Worm (Caenorhabditis elegans) whole organism, L1 larva: Measurements from ENCODE around the gene srp-8.

Source experiments
- blmp-1 ChIP-seq: fragments of 150-350 bp; optimal IDR thresholded peaks from 2 replicates; lab custom pipeline; 2014; ENCODE audit warnings: missing biosample characterization, missing genetic modification characterization
- egl-27 ChIP-seq, 2 experiments: fragments of 150-350 bp in 1 of 2; sonication (generic microtip); optimal IDR thresholded peaks; 3 replicates each; lab custom pipeline; 2017 to 2018; ENCODE audit warnings: missing biosample characterization in 2 of 2, missing genetic modification characterization in 2 of 2, missing genetic modification reagents in 2 of 2

DNA sequence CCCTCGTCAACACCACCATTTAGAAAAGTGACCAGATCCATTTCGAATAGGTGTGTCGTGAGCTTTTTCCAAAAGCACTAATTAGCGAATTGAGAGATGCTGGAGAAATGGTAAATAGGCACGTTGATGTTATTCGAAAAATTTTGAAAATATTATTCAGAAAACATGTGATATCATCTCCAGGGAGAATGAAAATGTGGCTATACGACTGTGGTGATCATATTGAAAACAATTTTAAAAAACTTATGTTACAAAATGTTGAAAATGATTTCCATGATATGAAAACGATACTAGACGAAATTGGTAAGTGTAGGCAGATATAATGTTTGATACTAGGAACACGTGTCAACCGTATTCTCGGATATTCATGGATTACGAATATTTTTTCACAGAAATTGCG is 43.3 kb downstream of the srp-8 start, which contains the start of gene K07C11.10:
- TF ChIP-seq egl-27 (tag; optimal IDR thresholded peaks at IDR 0.05; lab: Kevin White, UChicago) = no peak
- no peak for TF ChIP-seq blmp-1
